Worm (Caenorhabditis elegans) whole organism, L2 larva: ENCODE measurements around the gene K03B8.4.

Source experiments
- C34F6.9 ChIP-seq: fragments of 150-350 bp; optimal IDR thresholded peaks from 2 replicates; lab custom pipeline; 2014; ENCODE audit warnings: missing biosample characterization, missing genetic modification characterization
- F13H6.1 ChIP-seq: sonication (generic microtip); optimal IDR thresholded peaks from 2 replicates; lab custom pipeline; 2016; ENCODE audit warnings: missing genetic modification characterization, missing compliant biosample characterization
- R02D3.7 ChIP-seq: fragments of 150-350 bp; optimal IDR thresholded peaks from 2 replicates; lab custom pipeline; 2014; ENCODE audit warnings: missing biosample characterization, missing genetic modification characterization
- Y55F3AM.14 ChIP-seq: fragments of 200-800 bp; sonication (Bioruptor generic); optimal IDR thresholded peaks from 2 replicates; lab custom pipeline; 2018; ENCODE audit warnings: mild to moderate bottlenecking, missing genetic modification characterization, missing compliant biosample characterization
- ZK546.5 ChIP-seq: sonication (generic microtip); optimal IDR thresholded peaks from 2 replicates; lab custom pipeline; 2017; ENCODE audit warnings: missing biosample characterization, missing genetic modification characterization
- alr-1 ChIP-seq: fragments of 150-350 bp; optimal IDR thresholded peaks from 2 replicates; lab custom pipeline; 2014; ENCODE audit warnings: missing biosample characterization, missing genetic modification characterization
- aly-2 ChIP-seq: fragments of 150-350 bp; optimal IDR thresholded peaks from 2 replicates; lab custom pipeline; 2014; ENCODE audit warnings: missing biosample characterization, missing genetic modification characterization
- ama-1 ChIP-seq: fragments of 150-350 bp; optimal IDR thresholded peaks from 2 replicates; lab custom pipeline; 2018; ENCODE audit warnings: inconsistent platforms
- blmp-1 ChIP-seq: sonication (generic microtip); optimal IDR thresholded peaks from 2 replicates; lab custom pipeline; 2017; ENCODE audit warnings: missing genetic modification characterization, mild to moderate bottlenecking, missing compliant biosample characterization, antibody characterized with exemption, moderate library complexity; ENCODE audit not compliant: insufficient read depth
- ceh-16 ChIP-seq: fragments of 150-350 bp; optimal IDR thresholded peaks from 2 replicates; lab custom pipeline; 2014; ENCODE audit warnings: missing biosample characterization, missing genetic modification characterization
- ceh-82 ChIP-seq: fragments of 150-350 bp; optimal IDR thresholded peaks from 2 replicates; lab custom pipeline; 2014; ENCODE audit warnings: missing biosample characterization, missing genetic modification characterization
- crh-2 ChIP-seq: sonication (generic microtip); optimal IDR thresholded peaks from 2 replicates; lab custom pipeline; 2017; ENCODE audit warnings: missing biosample characterization, missing genetic modification characterization
- dmd-4 ChIP-seq: sonication (generic microtip); optimal IDR thresholded peaks from 2 replicates; lab custom pipeline; 2017; ENCODE audit warnings: missing biosample characterization, missing genetic modification characterization
- egl-27 ChIP-seq: sonication (generic microtip); optimal IDR thresholded peaks from 3 replicates; lab custom pipeline; 2017; ENCODE audit warnings: missing biosample characterization, missing genetic modification reagents, missing genetic modification characterization
- elt-1 ChIP-seq: fragments of 150-350 bp; optimal IDR thresholded peaks from 2 replicates; lab custom pipeline; 2014; ENCODE audit warnings: missing biosample characterization, missing genetic modification characterization
- elt-3 ChIP-seq: sonication (generic microtip); optimal IDR thresholded peaks from 2 replicates; lab custom pipeline; 2017; ENCODE audit warnings: missing biosample characterization, missing genetic modification characterization
- fos-1 ChIP-seq: fragments of 150-350 bp; optimal IDR thresholded peaks from 2 replicates; lab custom pipeline; 2014; ENCODE audit warnings: missing biosample characterization, missing genetic modification characterization
- gmeb-1 ChIP-seq: fragments of 150-350 bp; optimal IDR thresholded peaks from 2 replicates; lab custom pipeline; 2014; ENCODE audit warnings: missing biosample characterization, missing genetic modification characterization
- lin-11 ChIP-seq: fragments of 150-350 bp; sonication (generic microtip); optimal IDR thresholded peaks from 2 replicates; lab custom pipeline; 2014; ENCODE audit warnings: missing biosample characterization, missing genetic modification characterization, inconsistent platforms, mixed read lengths
- lin-13 ChIP-seq: fragments of 150-350 bp; optimal IDR thresholded peaks from 2 replicates; lab custom pipeline; 2014; ENCODE audit warnings: missing biosample characterization, missing genetic modification reagents, missing genetic modification characterization
- lin-39 ChIP-seq: fragments of 150-350 bp; optimal IDR thresholded peaks from 2 replicates; lab custom pipeline; 2014; ENCODE audit warnings: missing biosample characterization, missing genetic modification reagents, missing genetic modification characterization
- lsy-2 ChIP-seq, 2 experiments: fragments of 150-350 bp in 1 of 2; sonication (generic microtip) in 1 of 2; optimal IDR thresholded peaks; 2 replicates each; lab custom pipeline; 2014 to 2017; ENCODE audit warnings: missing biosample characterization in 2 of 2, missing genetic modification characterization in 2 of 2
- mab-5 ChIP-seq: fragments of 150-350 bp; optimal IDR thresholded peaks from 2 replicates; lab custom pipeline; 2014; ENCODE audit warnings: missing biosample characterization, missing genetic modification characterization
- mbf-1 ChIP-seq: sonication (generic microtip); optimal IDR thresholded peaks from 2 replicates; lab custom pipeline; 2017; ENCODE audit warnings: missing biosample characterization, missing genetic modification characterization
- mdl-1 ChIP-seq, 2 experiments: fragments of 150-350 bp in 1 of 2; sonication (generic microtip) in 1 of 2; optimal IDR thresholded peaks; 2 replicates each; lab custom pipeline; 2017; ENCODE audit warnings: missing biosample characterization in 2 of 2, missing genetic modification characterization in 2 of 2
- nhr-10 ChIP-seq: sonication (generic microtip); optimal IDR thresholded peaks from 2 replicates; lab custom pipeline; 2017; ENCODE audit warnings: missing biosample characterization, missing genetic modification characterization
- nhr-11 ChIP-seq: fragments of 150-350 bp; optimal IDR thresholded peaks from 2 replicates; lab custom pipeline; 2014; ENCODE audit warnings: missing biosample characterization, missing genetic modification characterization
- nhr-12 ChIP-seq: fragments of 150-350 bp; optimal IDR thresholded peaks from 2 replicates; lab custom pipeline; 2014; ENCODE audit warnings: missing biosample characterization, missing genetic modification characterization
- nhr-129 ChIP-seq: fragments of 150-350 bp; optimal IDR thresholded peaks from 2 replicates; lab custom pipeline; 2014; ENCODE audit warnings: missing biosample characterization, missing genetic modification characterization
- nhr-21 ChIP-seq: fragments of 150-350 bp; optimal IDR thresholded peaks from 2 replicates; lab custom pipeline; 2014; ENCODE audit warnings: missing biosample characterization, missing genetic modification characterization
- nhr-23 ChIP-seq: fragments of 150-350 bp; optimal IDR thresholded peaks from 2 replicates; lab custom pipeline; 2014; ENCODE audit warnings: missing biosample characterization, missing genetic modification reagents, missing genetic modification characterization
- nhr-237 ChIP-seq: fragments of 150-350 bp; optimal IDR thresholded peaks from 2 replicates; lab custom pipeline; 2014; ENCODE audit warnings: missing biosample characterization, missing genetic modification characterization
- nhr-25 ChIP-seq: fragments of 150-350 bp; sonication (generic microtip); optimal IDR thresholded peaks from 3 replicates; lab custom pipeline; 2014; ENCODE audit warnings: missing biosample characterization, missing genetic modification characterization
- nhr-6 ChIP-seq: fragments of 150-350 bp; optimal IDR thresholded peaks from 2 replicates; lab custom pipeline; 2014; ENCODE audit warnings: missing biosample characterization, missing genetic modification characterization
- nhr-77 ChIP-seq: fragments of 150-350 bp; optimal IDR thresholded peaks from 2 replicates; lab custom pipeline; 2014; ENCODE audit warnings: missing biosample characterization, missing genetic modification characterization
- peb-1 ChIP-seq: fragments of 150-350 bp; optimal IDR thresholded peaks from 2 replicates; lab custom pipeline; 2014; ENCODE audit warnings: missing biosample characterization, missing genetic modification characterization
- sem-4 ChIP-seq: fragments of 150-350 bp; optimal IDR thresholded peaks from 2 replicates; lab custom pipeline; 2014; ENCODE audit warnings: missing biosample characterization, missing genetic modification reagents, missing genetic modification characterization
- skn-1 ChIP-seq: sonication (generic microtip); optimal IDR thresholded peaks from 2 replicates; lab custom pipeline; 2017; ENCODE audit warnings: missing biosample characterization, missing genetic modification characterization
- sma-3 ChIP-seq: sonication (generic microtip); optimal IDR thresholded peaks from 2 replicates; lab custom pipeline; 2016; ENCODE audit warnings: missing genetic modification reagents, missing genetic modification characterization, missing compliant biosample characterization
- sma-9 ChIP-seq, 2 experiments: fragments of 150-350 bp in 1 of 2; sonication (generic microtip) in 1 of 2; optimal IDR thresholded peaks; 2 replicates each; lab custom pipeline; 2014 to 2016; ENCODE audit warnings: missing genetic modification characterization in 2 of 2, mild to moderate bottlenecking in 1 of 2, missing biosample characterization in 1 of 2, missing compliant biosample characterization in 1 of 2, missing genetic modification reagents in 1 of 2, moderate library complexity in 1 of 2
- snpc-4 ChIP-seq: fragments of 150-350 bp; optimal IDR thresholded peaks from 2 replicates; lab custom pipeline; 2014; ENCODE audit warnings: missing biosample characterization, missing genetic modification characterization
- unc-39 ChIP-seq: fragments of 150-350 bp; optimal IDR thresholded peaks from 2 replicates; lab custom pipeline; 2014; ENCODE audit warnings: missing biosample characterization, missing genetic modification characterization
- unc-55 ChIP-seq: fragments of 150-350 bp; sonication (generic microtip); optimal IDR thresholded peaks from 3 replicates; lab custom pipeline; 2014; ENCODE audit warnings: missing biosample characterization, missing genetic modification reagents, missing genetic modification characterization
- unc-62 ChIP-seq: fragments of 150-350 bp; optimal IDR thresholded peaks from 2 replicates; lab custom pipeline; 2014; ENCODE audit warnings: missing biosample characterization, missing genetic modification reagents, missing genetic modification characterization
- zag-1 ChIP-seq: fragments of 150-350 bp; optimal IDR thresholded peaks from 2 replicates; lab custom pipeline; 2014; ENCODE audit warnings: missing biosample characterization, missing genetic modification characterization
- ztf-1 ChIP-seq: fragments of 200-800 bp; sonication (Bioruptor generic); conservative IDR thresholded peaks from 2 replicates; pipeline ENCODE4 v1.3.6; 2022; ENCODE audit warnings: missing genetic modification characterization, missing compliant biosample characterization
- ztf-11 ChIP-seq: sonication (generic microtip); optimal IDR thresholded peaks from 2 replicates; lab custom pipeline; 2017; ENCODE audit warnings: missing biosample characterization, missing genetic modification characterization
- ztf-4 ChIP-seq: fragments of 150-350 bp; optimal IDR thresholded peaks from 2 replicates; lab custom pipeline; 2014; ENCODE audit warnings: missing biosample characterization, missing genetic modification characterization

The K03B8.4 gene

ce11 chrV:11412125-11412524 is 17.2 kb upstream of the K03B8.4 start:
- no peak for TF ChIP-seq ceh-82 (tag; lab: Kevin White, UChicago)
- no peak for TF ChIP-seq Y55F3AM.14 (GFP tag; lab: Kevin White, UChicago)
- TF ChIP-seq lin-39 (tag; lab: Kevin White, UChicago): no peak
- peak; percentile 65 for TF ChIP-seq snpc-4 (tag; lab: Kevin White, UChicago)
- TF ChIP-seq mbf-1: no peak
- no peak for TF ChIP-seq ztf-11
- no peak for TF ChIP-seq skn-1 (tag; lab: Kevin White, UChicago)
- no peak for TF ChIP-seq nhr-6 (tag; lab: Kevin White, UChicago)
- TF ChIP-seq mdl-1 (tag; optimal IDR thresholded peaks at IDR 0.05; lab: Kevin White, UChicago): no peak
- TF ChIP-seq peb-1 (tag; lab: Kevin White, UChicago): no peak
- no peak for TF ChIP-seq ama-1
- no peak for TF ChIP-seq lin-11 (tag; lab: Kevin White, UChicago)
- no peak for TF ChIP-seq R02D3.7
- TF ChIP-seq alr-1 (tag; lab: Kevin White, UChicago): no peak
- TF ChIP-seq sma-3 (GFP tag; lab: Kevin White, UChicago): peak; percentile 65
- no peak for TF ChIP-seq nhr-25
- TF ChIP-seq nhr-23 (tag; lab: Kevin White, UChicago): no peak
- TF ChIP-seq unc-55 (GFP tag; lab: Kevin White, UChicago): no peak
- no peak for TF ChIP-seq ztf-1 (GFP tag; lab: Robert Waterston, UW)
- TF ChIP-seq dmd-4 (tag; lab: Kevin White, UChicago): no peak
- TF ChIP-seq blmp-1 (tag; lab: Kevin White, UChicago): no peak
- TF ChIP-seq elt-3 (tag; lab: Kevin White, UChicago): no peak
- no peak for TF ChIP-seq ceh-16 (tag; lab: Kevin White, UChicago)
- no peak for TF ChIP-seq unc-62 (GFP tag; lab: Kevin White, UChicago)
- TF ChIP-seq crh-2 (tag; lab: Kevin White, UChicago): peak; percentile 40
- no peak for TF ChIP-seq gmeb-1 (tag; lab: Kevin White, UChicago)
- TF ChIP-seq fos-1 (tag; lab: Kevin White, UChicago): peak; percentile 61
- TF ChIP-seq sem-4 (tag; lab: Kevin White, UChicago): no peak
- peak; percentile 48 for TF ChIP-seq nhr-129 (tag; lab: Kevin White, UChicago)
- peak; percentile 63 for TF ChIP-seq sma-9 (GFP tag; optimal IDR thresholded peaks at IDR 0.05; lab: Kevin White, UChicago)
- TF ChIP-seq sma-9 (tag; optimal IDR thresholded peaks at IDR 0.05; lab: Kevin White, UChicago): no peak
- no peak for TF ChIP-seq F13H6.1 (tag; lab: Kevin White, UChicago)
- no peak for TF ChIP-seq nhr-10 (tag; lab: Kevin White, UChicago)
- TF ChIP-seq nhr-237: no peak
- no peak for TF ChIP-seq lsy-2 (tag; optimal IDR thresholded peaks at IDR 0.05; lab: Kevin White, UChicago)
- TF ChIP-seq nhr-11: no peak
- TF ChIP-seq aly-2: no peak
- TF ChIP-seq egl-27: peak; percentile 15
- TF ChIP-seq elt-1: no peak
- no peak for TF ChIP-seq unc-39 (tag; lab: Kevin White, UChicago)
- no peak for TF ChIP-seq ztf-4 (tag; lab: Kevin White, UChicago)
- TF ChIP-seq nhr-77: no peak
- no peak for TF ChIP-seq zag-1 (tag; lab: Kevin White, UChicago)
- no peak for TF ChIP-seq C34F6.9 (tag; lab: Kevin White, UChicago)
- TF ChIP-seq mab-5: no peak
- TF ChIP-seq nhr-21 (tag; lab: Kevin White, UChicago): peak; percentile 13
- no peak for TF ChIP-seq lin-13
- no peak for TF ChIP-seq nhr-12 (tag; lab: Kevin White, UChicago)
- TF ChIP-seq ZK546.5: no peak
